Worm (Caenorhabditis elegans): ENCODE data around the gene mif-1.

Gene mif-1

ce11 chrIII:11829062-11829461, 18.9 kb upstream of the mif-1 start:
- TF ChIP-seq lin-15B (tag; optimal IDR thresholded peaks at IDR 0.05) (peak; percentile 2), hmg-11 (tag; optimal IDR thresholded peaks at IDR 0.05) (no peak), ztf-4 (tag; optimal IDR thresholded peaks at IDR 0.05) (no peak), nfya-1 (tag; optimal IDR thresholded peaks at IDR 0.05; ENCODE audit: insufficient read depth) (peak; percentile 98)

ce11 chrIII:11829585-11830195, 18.3 kb upstream of the mif-1 start:
- TF ChIP-seq unc-39 (tag; optimal IDR thresholded peaks at IDR 0.05) = no peak
- peak; percentile 99 for TF ChIP-seq nfya-1 (tag; optimal IDR thresholded peaks at IDR 0.05; ENCODE audit: insufficient read depth)

- TF ChIP-seq pha-4 (tag; optimal IDR thresholded peaks at IDR 0.05) (peak; percentile 22), elt-2 (tag; optimal IDR thresholded peaks at IDR 0.05) (peak; percentile 15), nfya-1 (tag; optimal IDR thresholded peaks at IDR 0.05; ENCODE audit: insufficient read depth) (peak; percentile 28), lsy-12 (tag; optimal IDR thresholded peaks at IDR 0.05) (peak; percentile 26), elt-1 (tag; optimal IDR thresholded peaks at IDR 0.05) (no peak), ama-1 (optimal IDR thresholded peaks at IDR 0.05) (peak; percentile 31)
These were observed 17.1 kb upstream of the mif-1 start for ce11 chrIII:11830522-11831489.

- TF ChIP-seq mml-1 (tag; optimal IDR thresholded peaks at IDR 0.05) = no peak
These were observed 14.5 kb upstream of the mif-1 start for ce11 chrIII:11833449-11833848.

- TF ChIP-seq nfya-1 (tag; optimal IDR thresholded peaks at IDR 0.05; ENCODE audit: insufficient read depth) (peak; percentile 49), ztf-11 (tag; optimal IDR thresholded peaks at IDR 0.05) (no peak), lin-39 (tag; optimal IDR thresholded peaks at IDR 0.05) (peak; percentile 7)
These were observed 13.8 kb upstream of the mif-1 start for ce11 chrIII:11834168-11834567.

- TF ChIP-seq egl-5 (tag; optimal IDR thresholded peaks at IDR 0.05) (peak; percentile 50), ceh-28 (tag; optimal IDR thresholded peaks at IDR 0.05) (peak; percentile 37), nfya-1 (tag; optimal IDR thresholded peaks at IDR 0.05; ENCODE audit: insufficient read depth) (peak; percentile 50), fkh-10 (GFP tag; optimal IDR thresholded peaks at IDR 0.05) (no peak), egl-27 (tag; optimal IDR thresholded peaks at IDR 0.05) (no peak), hmg-11 (tag; optimal IDR thresholded peaks at IDR 0.05) (peak; percentile 18), skn-1 (tag; optimal IDR thresholded peaks at IDR 0.05) (peak; percentile 75), lin-39 (tag; optimal IDR thresholded peaks at IDR 0.05) (peak; percentile 15), ama-1 (optimal IDR thresholded peaks at IDR 0.05) (peak; percentile 20), snpc-4 (tag; optimal IDR thresholded peaks at IDR 0.05) (peak; percentile 17), tbx-2 (tag; optimal IDR thresholded peaks at IDR 0.05) (no peak), nhr-67 (tag; optimal IDR thresholded peaks at IDR 0.05) (no peak), ztf-11 (tag; optimal IDR thresholded peaks at IDR 0.05) (no peak), pha-4 (tag; optimal IDR thresholded peaks at IDR 0.05) (peak; percentile 96), elt-2 (tag; optimal IDR thresholded peaks at IDR 0.05) (peak; percentile 42), lsy-12 (tag; optimal IDR thresholded peaks at IDR 0.05) (no peak), pqm-1 (tag; optimal IDR thresholded peaks at IDR 0.05) (peak; percentile 61)
These were observed 13.2 kb upstream of the mif-1 start for ce11 chrIII:11834783-11835182.

ce11 chrIII:11836054-11836453, 11.9 kb upstream of the mif-1 start:
- TF ChIP-seq egl-27 (tag; optimal IDR thresholded peaks at IDR 0.05) = no peak
- TF ChIP-seq ama-1 (optimal IDR thresholded peaks at IDR 0.05) = no peak
- no peak for TF ChIP-seq fos-1 (tag; optimal IDR thresholded peaks at IDR 0.05)
- TF ChIP-seq lin-39 (tag; optimal IDR thresholded peaks at IDR 0.05) = no peak
- no peak for TF ChIP-seq nhr-67 (tag; optimal IDR thresholded peaks at IDR 0.05)
- no peak for TF ChIP-seq mdl-1 (tag; optimal IDR thresholded peaks at IDR 0.05)
- TF ChIP-seq pha-4 (tag; optimal IDR thresholded peaks at IDR 0.05) = peak; percentile 7
- no peak for TF ChIP-seq nhr-237 (tag; optimal IDR thresholded peaks at IDR 0.05)
- no peak for TF ChIP-seq zag-1 (tag; optimal IDR thresholded peaks at IDR 0.05)
- no peak for TF ChIP-seq mml-1 (tag; optimal IDR thresholded peaks at IDR 0.05)
- TF ChIP-seq nhr-23 (tag; optimal IDR thresholded peaks at IDR 0.05) = no peak
- TF ChIP-seq nhr-76 (tag; optimal IDR thresholded peaks at IDR 0.05) = no peak
- no peak for TF ChIP-seq elt-2 (tag; optimal IDR thresholded peaks at IDR 0.05)
- TF ChIP-seq nhr-43 (tag; optimal IDR thresholded peaks at IDR 0.05; ENCODE audit: poor library complexity, severe bottlenecking) = no peak
- TF ChIP-seq R02D3.7 (tag; optimal IDR thresholded peaks at IDR 0.05) = no peak
- no peak for TF ChIP-seq ztf-4 (tag; optimal IDR thresholded peaks at IDR 0.05)
- peak; percentile 13 for TF ChIP-seq egl-5 (tag; optimal IDR thresholded peaks at IDR 0.05)
- no peak for TF ChIP-seq nhr-11 (tag; optimal IDR thresholded peaks at IDR 0.05)
- TF ChIP-seq nfya-1 (tag; optimal IDR thresholded peaks at IDR 0.05; ENCODE audit: insufficient read depth) = peak; percentile 51
- no peak for TF ChIP-seq nhr-77 (tag; optimal IDR thresholded peaks at IDR 0.05)
- TF ChIP-seq skn-1 (tag; optimal IDR thresholded peaks at IDR 0.05) = no peak
- TF ChIP-seq ceh-9 (tag; optimal IDR thresholded peaks at IDR 0.05) = no peak
- no peak for TF ChIP-seq lin-15B (tag; optimal IDR thresholded peaks at IDR 0.05)
- TF ChIP-seq unc-39 (tag; optimal IDR thresholded peaks at IDR 0.05) = no peak
- no peak for TF ChIP-seq nhr-25 (tag; optimal IDR thresholded peaks at IDR 0.05)
- no peak for TF ChIP-seq ztf-11 (tag; optimal IDR thresholded peaks at IDR 0.05)
- no peak for TF ChIP-seq elt-1 (tag; optimal IDR thresholded peaks at IDR 0.05)
